Worm (Caenorhabditis elegans) whole organism, L1 larva: ENCODE data around the gene daam-1.

Experiments used
- C04F5.9 ChIP-seq: sonication (generic microtip); optimal IDR thresholded peaks from 2 replicates; lab custom pipeline; 2016; ENCODE audit warnings: missing genetic modification characterization, missing compliant biosample characterization
- C16A3.4 ChIP-seq: fragments of 150-350 bp; optimal IDR thresholded peaks from 2 replicates; lab custom pipeline; 2014; ENCODE audit warnings: missing biosample characterization, missing genetic modification characterization
- Y116A8C.19 ChIP-seq: sonication (generic microtip); optimal IDR thresholded peaks from 2 replicates; lab custom pipeline; 2016; ENCODE audit warnings: missing compliant biosample characterization, missing genetic modification characterization, borderline replicate concordance
- aha-1 ChIP-seq: fragments of 150-350 bp; optimal IDR thresholded peaks from 2 replicates; lab custom pipeline; 2014; ENCODE audit warnings: missing biosample characterization, missing genetic modification characterization
- aly-2 ChIP-seq: fragments of 150-350 bp; optimal IDR thresholded peaks from 2 replicates; lab custom pipeline; 2014; ENCODE audit warnings: missing biosample characterization, missing genetic modification characterization
- ama-1 ChIP-seq: fragments of 150-350 bp; optimal IDR thresholded peaks from 2 replicates; lab custom pipeline; 2014
- blmp-1 ChIP-seq: fragments of 150-350 bp; optimal IDR thresholded peaks from 2 replicates; lab custom pipeline; 2014; ENCODE audit warnings: missing biosample characterization, missing genetic modification characterization
- ceh-63 ChIP-seq: fragments of 200-800 bp; sonication (Bioruptor generic); optimal IDR thresholded peaks from 2 replicates; lab custom pipeline; 2018; ENCODE audit warnings: mild to moderate bottlenecking, missing genetic modification characterization, missing compliant biosample characterization
- ceh-8 ChIP-seq: fragments of 200-800 bp; sonication (Bioruptor generic); optimal IDR thresholded peaks from 2 replicates; lab custom pipeline; 2018; ENCODE audit warnings: mild to moderate bottlenecking, missing genetic modification characterization, moderate library complexity, missing compliant biosample characterization
- ceh-88 ChIP-seq: fragments of 200-800 bp; sonication (Bioruptor generic); IDR thresholded peaks from 2 replicates; pipeline ENCODE4 v1.3.6; 2022; ENCODE audit warnings: missing genetic modification characterization, missing compliant biosample characterization
- ceh-90 ChIP-seq: sonication (generic microtip); optimal IDR thresholded peaks from 2 replicates; lab custom pipeline; 2016; ENCODE audit warnings: missing genetic modification characterization, missing compliant biosample characterization
- ces-1 ChIP-seq: fragments of 150-350 bp; optimal IDR thresholded peaks from 2 replicates; lab custom pipeline; 2014; ENCODE audit warnings: missing biosample characterization, missing genetic modification reagents, missing genetic modification characterization
- dpl-1 ChIP-seq, 3 experiments: fragments of 150-350 bp in 2 of 3; sonication (generic microtip) in 1 of 3; optimal IDR thresholded peaks; 2 replicates each; lab custom pipeline; 2014 to 2017; ENCODE audit warnings: missing biosample characterization in 3 of 3, missing genetic modification characterization in 3 of 3, missing genetic modification reagents in 3 of 3
- efl-3 ChIP-seq: fragments of 200-800 bp; sonication (Bioruptor generic); optimal IDR thresholded peaks from 2 replicates; lab custom pipeline; 2018; ENCODE audit warnings: mild to moderate bottlenecking, missing genetic modification characterization, missing compliant biosample characterization
- egl-13 ChIP-seq: sonication (generic microtip); optimal IDR thresholded peaks from 2 replicates; lab custom pipeline; 2016; ENCODE audit warnings: missing genotype, missing genetic modification reagents, missing genetic modification characterization, missing compliant biosample characterization
- ets-5 ChIP-seq: fragments of 200-800 bp; sonication (Bioruptor generic); IDR thresholded peaks from 2 replicates; pipeline ENCODE4 v1.3.6; 2022; ENCODE audit warnings: missing genetic modification characterization, missing compliant biosample characterization
- fkh-10 ChIP-seq: sonication (generic microtip); optimal IDR thresholded peaks from 2 replicates; lab custom pipeline; 2017; ENCODE audit warnings: missing biosample characterization, missing genetic modification reagents, missing genetic modification characterization
- fkh-4 ChIP-seq: sonication (generic microtip); optimal IDR thresholded peaks from 2 replicates; lab custom pipeline; 2016; ENCODE audit warnings: missing compliant biosample characterization, missing genetic modification characterization, borderline replicate concordance
- fos-1 ChIP-seq: fragments of 150-350 bp; optimal IDR thresholded peaks from 2 replicates; lab custom pipeline; 2014; ENCODE audit warnings: missing biosample characterization, missing genetic modification characterization
- grh-1 ChIP-seq: fragments of 200-800 bp; sonication (Bioruptor generic); IDR thresholded peaks from 2 replicates; pipeline ENCODE4 v1.3.6; 2022; ENCODE audit warnings: missing genetic modification reagents, missing genetic modification characterization, missing compliant biosample characterization
- hlh-17 ChIP-seq: fragments of 200-800 bp; sonication (Bioruptor generic); optimal IDR thresholded peaks from 2 replicates; lab custom pipeline; 2018; ENCODE audit warnings: missing genetic modification characterization, mild to moderate bottlenecking, missing compliant biosample characterization, moderate library complexity, borderline replicate concordance
- hlh-4 ChIP-seq: sonication (generic microtip); optimal IDR thresholded peaks from 2 replicates; lab custom pipeline; 2016; ENCODE audit warnings: mild to moderate bottlenecking, missing genetic modification characterization, missing compliant biosample characterization
- irx-1 ChIP-seq: sonication (generic microtip); optimal IDR thresholded peaks from 2 replicates; lab custom pipeline; 2016; ENCODE audit warnings: missing genetic modification characterization, missing compliant biosample characterization
- isw-1 ChIP-seq: fragments of 200-800 bp; sonication (Bioruptor generic); IDR thresholded peaks from 2 replicates; pipeline ENCODE4 v1.3.6; 2022; ENCODE audit warnings: missing genetic modification characterization, missing compliant biosample characterization
- jun-1 ChIP-seq: fragments of 150-350 bp; optimal IDR thresholded peaks from 2 replicates; lab custom pipeline; 2014; ENCODE audit warnings: missing biosample characterization, missing genetic modification reagents, missing genetic modification characterization
- lin-14 ChIP-seq: fragments of 200-800 bp; sonication (Bioruptor generic); optimal IDR thresholded peaks from 2 replicates; lab custom pipeline; 2018; ENCODE audit warnings: mild to moderate bottlenecking, missing genetic modification characterization, moderate library complexity, missing compliant biosample characterization
- lin-39 ChIP-seq: fragments of 150-350 bp; optimal IDR thresholded peaks from 2 replicates; lab custom pipeline; 2014; ENCODE audit warnings: missing biosample characterization, missing genetic modification reagents, missing genetic modification characterization
- lsy-2 ChIP-seq, 2 experiments: fragments of 150-350 bp; optimal IDR thresholded peaks; 2 replicates each; lab custom pipeline; 2014; ENCODE audit warnings: missing biosample characterization in 2 of 2, missing genetic modification characterization in 2 of 2
- mep-1 ChIP-seq: fragments of 150-350 bp; optimal IDR thresholded peaks from 2 replicates; lab custom pipeline; 2014; ENCODE audit warnings: missing biosample characterization, missing genetic modification characterization
- nhr-11 ChIP-seq: fragments of 150-350 bp; optimal IDR thresholded peaks from 2 replicates; lab custom pipeline; 2014; ENCODE audit warnings: missing biosample characterization, missing genetic modification characterization
- nhr-237 ChIP-seq: fragments of 150-350 bp; optimal IDR thresholded peaks from 2 replicates; lab custom pipeline; 2014; ENCODE audit warnings: missing biosample characterization, missing genetic modification characterization
- nhr-28 ChIP-seq: fragments of 150-350 bp; optimal IDR thresholded peaks from 2 replicates; lab custom pipeline; 2014; ENCODE audit warnings: missing biosample characterization, missing genetic modification characterization
- nhr-47 ChIP-seq: sonication (generic microtip); optimal IDR thresholded peaks from 2 replicates; lab custom pipeline; 2016; ENCODE audit warnings: mild to moderate bottlenecking, missing genetic modification characterization, moderate library complexity, missing compliant biosample characterization
- nhr-71 ChIP-seq: sonication (generic microtip); optimal IDR thresholded peaks from 2 replicates; lab custom pipeline; 2016; ENCODE audit warnings: mild to moderate bottlenecking, missing genetic modification characterization, moderate library complexity, missing compliant biosample characterization
- nhr-76 ChIP-seq: sonication (generic microtip); optimal IDR thresholded peaks from 2 replicates; lab custom pipeline; 2017; ENCODE audit warnings: missing biosample characterization, missing genetic modification characterization
- nhr-90 ChIP-seq: sonication (generic microtip); optimal IDR thresholded peaks from 2 replicates; lab custom pipeline; 2016; ENCODE audit warnings: mild to moderate bottlenecking, missing genetic modification characterization, missing compliant biosample characterization; ENCODE audit not compliant: poor library complexity
- pax-3 ChIP-seq: fragments of 200-800 bp; sonication (Bioruptor generic); optimal IDR thresholded peaks from 2 replicates; lab custom pipeline; 2018; ENCODE audit warnings: mild to moderate bottlenecking, missing genetic modification characterization, moderate library complexity, missing compliant biosample characterization
- pqm-1 ChIP-seq: sonication (generic microtip); optimal IDR thresholded peaks from 3 replicates; lab custom pipeline; 2017; ENCODE audit warnings: missing biosample characterization, missing genetic modification characterization
- rnt-1 ChIP-seq: sonication (generic microtip); optimal IDR thresholded peaks from 2 replicates; lab custom pipeline; 2016; ENCODE audit warnings: mild to moderate bottlenecking, missing genetic modification characterization, moderate library complexity, missing compliant biosample characterization
- sup-37 ChIP-seq: fragments of 200-800 bp; sonication (Bioruptor generic); optimal IDR thresholded peaks from 2 replicates; lab custom pipeline; 2018; ENCODE audit warnings: mild to moderate bottlenecking, missing genetic modification characterization, missing compliant biosample characterization
- tbx-2 ChIP-seq: sonication (generic microtip); optimal IDR thresholded peaks from 2 replicates; lab custom pipeline; 2016; ENCODE audit warnings: missing genetic modification characterization, missing compliant biosample characterization
- tlp-1 ChIP-seq: fragments of 150-350 bp; optimal IDR thresholded peaks from 2 replicates; lab custom pipeline; 2014; ENCODE audit warnings: missing biosample characterization, missing genetic modification characterization
- unc-30 ChIP-seq: sonication (generic microtip); optimal IDR thresholded peaks from 2 replicates; lab custom pipeline; 2017; ENCODE audit warnings: missing biosample characterization, missing genetic modification characterization
- unc-62 ChIP-seq: fragments of 150-350 bp; optimal IDR thresholded peaks from 2 replicates; lab custom pipeline; 2014; ENCODE audit warnings: missing biosample characterization, missing genetic modification reagents, missing genetic modification characterization
- unc-86 ChIP-seq: sonication (generic microtip); optimal IDR thresholded peaks from 2 replicates; lab custom pipeline; 2016; ENCODE audit warnings: missing genetic modification characterization, missing compliant biosample characterization
- vab-15 ChIP-seq: sonication (generic microtip); optimal IDR thresholded peaks from 2 replicates; lab custom pipeline; 2017; ENCODE audit warnings: missing genotype, mild to moderate bottlenecking, missing genetic modification characterization, missing compliant biosample characterization
- xbp-1 ChIP-seq: sonication (generic microtip); optimal IDR thresholded peaks from 2 replicates; lab custom pipeline; 2016; ENCODE audit warnings: missing genetic modification characterization, missing compliant biosample characterization
- zag-1 ChIP-seq: fragments of 150-350 bp; optimal IDR thresholded peaks from 2 replicates; lab custom pipeline; 2014; ENCODE audit warnings: missing biosample characterization, missing genetic modification characterization
- zip-4 ChIP-seq: fragments of 200-800 bp; sonication (Bioruptor generic); optimal IDR thresholded peaks from 2 replicates; lab custom pipeline; 2018; ENCODE audit warnings: mild to moderate bottlenecking, missing genetic modification characterization, moderate library complexity, missing compliant biosample characterization

The daam-1 gene

DNA sequence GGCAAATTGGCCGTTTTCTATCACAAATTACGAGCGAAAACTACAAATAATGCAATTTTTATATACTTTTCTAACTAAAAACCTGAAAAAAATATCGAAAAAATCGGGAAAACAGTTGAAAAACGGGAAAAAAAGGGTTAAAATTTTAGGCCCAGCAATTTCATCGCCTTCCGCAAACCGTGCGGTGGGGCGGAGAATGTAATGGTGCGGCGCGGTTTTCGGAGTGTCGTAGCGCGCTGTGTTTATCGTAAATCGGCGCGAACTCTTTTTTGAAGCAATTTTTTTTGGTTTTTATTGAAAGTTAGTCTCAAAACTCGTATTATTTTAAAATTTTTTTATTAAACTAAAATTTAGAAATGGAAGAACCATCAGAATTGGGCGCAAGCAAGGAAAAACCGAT is 20.8 kb upstream of the daam-1 start, which contains the start of gene picd-1 (continued):
- TF ChIP-seq fkh-4 (tag; lab: Kevin White, UChicago) (no peak), C04F5.9 (tag; lab: Kevin White, UChicago) (no peak), nhr-90 (tag; lab: Kevin White, UChicago) (peak; percentile 32), mep-1 (peak; percentile 74), sup-37 (GFP tag; lab: Kevin White, UChicago) (no peak), efl-3 (no peak), irx-1 (tag; lab: Kevin White, UChicago) (peak; percentile 40), C16A3.4 (tag; lab: Kevin White, UChicago) (peak; percentile 89), aha-1 (tag; lab: Kevin White, UChicago) (no peak), xbp-1 (tag; lab: Kevin White, UChicago) (no peak), dpl-1 (GFP tag; optimal IDR thresholded peaks at IDR 0.05; lab: Kevin White, UChicago) (peak; percentile 76 to 88 (median 81)), zag-1 (tag; lab: Kevin White, UChicago) (no peak), nhr-47 (no peak), tbx-2 (peak; percentile 27), aly-2 (tag; lab: Kevin White, UChicago) (no peak), nhr-11 (no peak), hlh-17 (GFP tag; lab: Kevin White, UChicago) (no peak), tlp-1 (tag; lab: Kevin White, UChicago) (no peak), egl-13 (peak; percentile 56), Y116A8C.19 (no peak), nhr-71 (tag; lab: Kevin White, UChicago) (peak; percentile 88), ceh-63 (GFP tag; lab: Kevin White, UChicago) (no peak), nhr-28 (tag; lab: Kevin White, UChicago) (no peak), vab-15 (no peak), ets-5 (GFP tag; lab: Robert Waterston, UW) (no peak), unc-62 (GFP tag; lab: Kevin White, UChicago) (no peak), lin-39 (tag; lab: Kevin White, UChicago) (peak; percentile 1), zip-4 (no peak), pax-3 (tag; lab: Kevin White, UChicago) (peak; percentile 37), fkh-10 (GFP tag; lab: Kevin White, UChicago) (peak; percentile 37), nhr-237 (tag; lab: Kevin White, UChicago) (no peak), ces-1 (no peak), lsy-2 (tag; optimal IDR thresholded peaks at IDR 0.05; lab: Kevin White, UChicago) (peak; percentile 80 to 89), jun-1 (peak; percentile 54), unc-30 (tag; lab: Kevin White, UChicago) (no peak), unc-86 (tag; lab: Kevin White, UChicago) (no peak), pqm-1 (no peak), grh-1 (no peak), blmp-1 (tag; lab: Kevin White, UChicago) (peak; percentile 66), ceh-90 (tag; lab: Kevin White, UChicago) (no peak), isw-1 (GFP tag; lab: Robert Waterston, UW) (peak; percentile 70), nhr-76 (tag; lab: Kevin White, UChicago) (no peak), ama-1 (no peak), fos-1 (tag; lab: Kevin White, UChicago) (peak; percentile 51), rnt-1 (tag; lab: Kevin White, UChicago) (peak; percentile 86), hlh-4 (tag; lab: Kevin White, UChicago) (no peak), ceh-8 (GFP tag; lab: Kevin White, UChicago) (no peak), ceh-88 (0 out of 2 replicates have a peak, but pooled peaks have one; percentile 41), lin-14 (GFP tag; lab: Kevin White, UChicago) (no peak)
